4 worm cellular contexts compared by ENCODE assay signal in genomic region chrV:13374532-13374931, ce11.
TF ChIP-seq lines count a peak whose summit lies in the region.

No protein-coding gene starts in this region.

TF ChIP-seq in whole organism, L2 larva, 48 proteins besides CTCF, POLR2A, EP300 and RAD21 (continues in another document):
- no peak for TF ChIP-seq nhr-77 (tag; optimal IDR thresholded peaks at IDR 0.05; lab: Kevin White, UChicago)
- TF ChIP-seq ztf-4 (tag; optimal IDR thresholded peaks at IDR 0.05; lab: Kevin White, UChicago) = no peak
- peak; percentile 15 for TF ChIP-seq blmp-1 (tag; optimal IDR thresholded peaks at IDR 0.05; lab: Kevin White, UChicago; ENCODE audit: insufficient read depth)
- no peak for TF ChIP-seq elt-1 (tag; optimal IDR thresholded peaks at IDR 0.05; lab: Kevin White, UChicago)
- no peak for TF ChIP-seq nhr-237 (tag; optimal IDR thresholded peaks at IDR 0.05; lab: Kevin White, UChicago)
- no peak for TF ChIP-seq nhr-6 (tag; optimal IDR thresholded peaks at IDR 0.05; lab: Kevin White, UChicago)
- TF ChIP-seq unc-62 (GFP tag; optimal IDR thresholded peaks at IDR 0.05; lab: Kevin White, UChicago) = no peak
- TF ChIP-seq sem-4 (tag; optimal IDR thresholded peaks at IDR 0.05; lab: Kevin White, UChicago) = peak; percentile 45
- no peak for TF ChIP-seq aly-2 (tag; optimal IDR thresholded peaks at IDR 0.05; lab: Kevin White, UChicago)
- TF ChIP-seq mbf-1 (tag; optimal IDR thresholded peaks at IDR 0.05; lab: Kevin White, UChicago) = no peak
- TF ChIP-seq zag-1 (tag; optimal IDR thresholded peaks at IDR 0.05; lab: Kevin White, UChicago) = no peak
- TF ChIP-seq lin-39 (tag; optimal IDR thresholded peaks at IDR 0.05; lab: Kevin White, UChicago) = no peak
- TF ChIP-seq sma-3 (GFP tag; optimal IDR thresholded peaks at IDR 0.05; lab: Kevin White, UChicago) = peak; percentile 50
- TF ChIP-seq unc-39 (tag; optimal IDR thresholded peaks at IDR 0.05; lab: Kevin White, UChicago) = no peak
- TF ChIP-seq gmeb-1 (tag; optimal IDR thresholded peaks at IDR 0.05; lab: Kevin White, UChicago) = no peak
- peak; percentile 70 for TF ChIP-seq ceh-16 (tag; optimal IDR thresholded peaks at IDR 0.05; lab: Kevin White, UChicago)
- peak; percentile 84 for TF ChIP-seq nhr-25 (tag; optimal IDR thresholded peaks at IDR 0.05; lab: Kevin White, UChicago)
- peak; percentile 62 for TF ChIP-seq egl-27 (tag; optimal IDR thresholded peaks at IDR 0.05; lab: Kevin White, UChicago)
- TF ChIP-seq elt-3 (tag; optimal IDR thresholded peaks at IDR 0.05; lab: Kevin White, UChicago) = no peak
- TF ChIP-seq lin-11 (tag; optimal IDR thresholded peaks at IDR 0.05; lab: Kevin White, UChicago) = no peak
- TF ChIP-seq fos-1 (tag; optimal IDR thresholded peaks at IDR 0.05; lab: Kevin White, UChicago) = peak; percentile 37
- TF ChIP-seq lin-13 (GFP tag; optimal IDR thresholded peaks at IDR 0.05; lab: Kevin White, UChicago) = peak; percentile 22
- TF ChIP-seq ama-1 (optimal IDR thresholded peaks at IDR 0.05; lab: Kevin White, UChicago) = no peak
- TF ChIP-seq peb-1 (tag; optimal IDR thresholded peaks at IDR 0.05; lab: Kevin White, UChicago) = no peak

TF ChIP-seq in whole organism, L4 larva, 104 proteins besides CTCF, POLR2A, EP300 and RAD21 (continues in another document):
- no peak for TF ChIP-seq dmd-8 (GFP tag; IDR thresholded peaks at IDR 0.05; lab: Robert Waterston, UW)
- TF ChIP-seq nhr-6 (tag; optimal IDR thresholded peaks at IDR 0.05; lab: Kevin White, UChicago) = peak; percentile 41
- TF ChIP-seq tra-1 (GFP tag; IDR thresholded peaks at IDR 0.05; lab: Robert Waterston, UW) = 0 out of 2 replicates have a peak, but pooled peaks have one; percentile 55
- peak; percentile 41 for TF ChIP-seq mxl-3 (GFP tag; optimal IDR thresholded peaks at IDR 0.05; lab: Kevin White, UChicago)
- peak; percentile 30 for TF ChIP-seq nhr-237 (tag; optimal IDR thresholded peaks at IDR 0.05; lab: Kevin White, UChicago)
- TF ChIP-seq Y105C5A.15 (GFP tag; IDR thresholded peaks at IDR 0.05; lab: Robert Waterston, UW) = no peak
- TF ChIP-seq dmd-6 (GFP tag; IDR thresholded peaks at IDR 0.05; lab: Robert Waterston, UW) = peak; percentile 35; the same call in 1 of the 2 replicates
- TF ChIP-seq madf-9 (GFP tag; conservative IDR thresholded peaks at IDR 0.05; lab: Robert Waterston, UW) = peak; percentile 79
- peak; percentile 53 for TF ChIP-seq nhr-28 (tag; optimal IDR thresholded peaks at IDR 0.05; lab: Kevin White, UChicago)
- TF ChIP-seq mep-1 (tag; optimal IDR thresholded peaks at IDR 0.05; lab: Kevin White, UChicago) = peak; percentile 8
- peak; percentile 70 for TF ChIP-seq dve-1 (tag; optimal IDR thresholded peaks at IDR 0.05; lab: Kevin White, UChicago; ENCODE audit: insufficient read depth)
- TF ChIP-seq set-16 (GFP tag; IDR thresholded peaks at IDR 0.05; lab: Robert Waterston, UW) = peak; percentile 87
- TF ChIP-seq hlh-30 (tag; optimal IDR thresholded peaks at IDR 0.05; lab: Kevin White, UChicago; ENCODE audit: insufficient read depth) = peak; percentile 43
- peak in 1 of 2 experiments; percentile 20 for TF ChIP-seq mdl-1 (tag; optimal IDR thresholded peaks at IDR 0.05; lab: Kevin White, UChicago)
- no peak for TF ChIP-seq mdt-29 (GFP tag; IDR thresholded peaks at IDR 0.05; lab: Robert Waterston, UW)
- TF ChIP-seq daf-16 (GFP tag; optimal IDR thresholded peaks at IDR 0.05; lab: Kevin White, UChicago) = no peak
- TF ChIP-seq daf-16 (tag; optimal IDR thresholded peaks at IDR 0.05; lab: Kevin White, UChicago) = peak; percentile 3
- 0 out of 2 replicates have a peak, but pooled peaks have one; percentile 28 for TF ChIP-seq F44E2.7 (GFP tag; IDR thresholded peaks at IDR 0.05; lab: Robert Waterston, UW)
- no peak for TF ChIP-seq nhr-76 (tag; optimal IDR thresholded peaks at IDR 0.05; lab: Kevin White, UChicago)
- peak in 1 of 2 experiments; percentile 39 for TF ChIP-seq lsy-2 (tag; optimal IDR thresholded peaks at IDR 0.05; lab: Kevin White, UChicago)
- TF ChIP-seq nhr-25 (tag; optimal IDR thresholded peaks at IDR 0.05; lab: Kevin White, UChicago; ENCODE audit: borderline replicate concordance, insufficient read depth) = peak; percentile 83
- peak; percentile 2 for TF ChIP-seq aha-1 (tag; lab: Kevin White, UChicago)
- no peak for TF ChIP-seq nhr-48 (tag; optimal IDR thresholded peaks at IDR 0.05; lab: Kevin White, UChicago)

TF ChIP-seq in whole organism, late embryonic, 69 proteins besides CTCF, POLR2A, EP300 and RAD21:
- TF ChIP-seq ceh-31 (tag; optimal IDR thresholded peaks at IDR 0.05; lab: Kevin White, UChicago) (peak; percentile 28), ref-2 (tag; optimal IDR thresholded peaks at IDR 0.05; lab: Kevin White, UChicago) (no peak), unc-55 (GFP tag; optimal IDR thresholded peaks at IDR 0.05; lab: Kevin White, UChicago) (peak; percentile 8), dve-1 (tag; optimal IDR thresholded peaks at IDR 0.05; lab: Kevin White, UChicago) (no peak), hlh-6 (tag; optimal IDR thresholded peaks at IDR 0.05; lab: Kevin White, UChicago) (no peak), hlh-15 (tag; optimal IDR thresholded peaks at IDR 0.05; lab: Kevin White, UChicago) (no peak), unc-3 (GFP tag; conservative IDR thresholded peaks at IDR 0.05; lab: Robert Waterston, UW) (no peak), unc-3 (tag; optimal IDR thresholded peaks at IDR 0.05; lab: Kevin White, UChicago) (no peak)

TF ChIP-seq in whole organism, mixed stage, embryonic, 35 proteins besides CTCF, POLR2A, EP300 and RAD21:
- TF ChIP-seq unc-120 (tag; optimal IDR thresholded peaks at IDR 0.05; lab: Kevin White, UChicago; ENCODE audit: poor library complexity, severe bottlenecking) (peak; percentile 43), zip-8 (tag; optimal IDR thresholded peaks at IDR 0.05; lab: Kevin White, UChicago) (no peak)
